Worm (Caenorhabditis elegans) whole organism, L1 larva: Measurements from ENCODE around the gene thk-1.
A peak's percentile ranks its signal among the peaks of the same experiment; 100 is the strongest.

ENCODE experiments used
- C16A3.4 ChIP-seq: fragments of 150-350 bp; optimal IDR thresholded peaks from 2 replicates; lab custom pipeline; 2014; ENCODE audit warnings: missing biosample characterization, missing genetic modification characterization
- jun-1 ChIP-seq: fragments of 150-350 bp; optimal IDR thresholded peaks from 2 replicates; lab custom pipeline; 2014; ENCODE audit warnings: missing biosample characterization, missing genetic modification reagents, missing genetic modification characterization
- nhr-28 ChIP-seq: fragments of 150-350 bp; optimal IDR thresholded peaks from 2 replicates; lab custom pipeline; 2014; ENCODE audit warnings: missing biosample characterization, missing genetic modification characterization
- nhr-77 ChIP-seq: fragments of 150-350 bp; optimal IDR thresholded peaks from 2 replicates; lab custom pipeline; 2014; ENCODE audit warnings: missing biosample characterization, missing genetic modification characterization
- skn-1 ChIP-seq: fragments of 150-350 bp; optimal IDR thresholded peaks from 2 replicates; lab custom pipeline; 2014; ENCODE audit warnings: missing biosample characterization, missing genetic modification characterization
- tbx-2 ChIP-seq: sonication (generic microtip); optimal IDR thresholded peaks from 2 replicates; lab custom pipeline; 2016; ENCODE audit warnings: missing genetic modification characterization, missing compliant biosample characterization

DNA sequence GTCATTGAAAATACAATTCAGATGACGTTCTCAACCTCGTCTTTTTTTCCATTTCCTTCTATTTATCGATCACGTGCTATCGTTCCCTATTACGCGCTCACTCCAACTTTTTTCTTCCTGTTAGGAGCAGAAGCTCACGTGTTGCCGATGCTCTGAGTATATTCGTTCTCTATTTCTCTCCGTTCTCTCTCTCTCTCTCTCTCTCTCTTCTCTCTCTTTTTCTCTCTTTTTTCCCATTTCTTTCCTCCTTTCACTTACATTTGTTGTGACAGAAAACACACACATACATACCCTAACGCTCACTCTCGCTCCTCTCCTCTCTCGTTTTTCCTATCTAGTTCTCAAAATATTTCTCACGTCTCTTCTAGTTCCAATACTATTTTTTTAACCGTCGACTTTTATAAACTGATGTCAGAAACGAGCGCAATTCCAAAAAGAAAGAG lies 29.0 kb downstream of the thk-1 start:
- TF ChIP-seq jun-1 (tag; lab: Kevin White, UChicago) (peak; percentile 84), skn-1 (tag; lab: Kevin White, UChicago) (peak; percentile 67), C16A3.4 (tag; lab: Kevin White, UChicago) (peak; percentile 77), nhr-77 (tag; lab: Kevin White, UChicago) (peak; percentile 82), tbx-2 (tag; lab: Kevin White, UChicago) (peak; percentile 95), nhr-28 (no peak)
